Fruit fly (Drosophila melanogaster): ENCODE data around the gene Afti.

Afti gene

DNA sequence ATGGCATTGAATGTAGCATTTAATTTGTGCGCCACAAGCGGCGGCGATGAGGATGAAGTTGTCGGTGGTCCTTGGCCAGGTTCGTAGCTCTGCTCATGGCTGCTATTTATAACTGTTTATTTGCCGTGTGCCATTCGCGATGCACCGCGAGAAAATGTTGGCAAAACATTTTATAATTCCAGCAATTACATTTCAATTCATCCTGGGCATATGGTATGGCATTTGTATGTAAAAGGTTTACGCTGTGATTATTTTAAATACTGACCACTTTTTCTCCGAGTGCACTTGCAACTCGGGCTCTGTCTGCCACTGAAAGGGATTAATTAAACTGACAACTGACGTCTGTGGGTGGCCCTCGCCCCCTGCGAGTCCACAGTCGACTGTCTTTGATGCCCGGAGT, 30.1 kb upstream of the Afti start (continued):
- TF ChIP-seq CG8290 (GFP tag; optimal IDR thresholded peaks at IDR 0.05) (no peak), CG8290 (tag; optimal IDR thresholded peaks at IDR 0.05) (peak in 1 of 2 experiments; percentile 66), Vsx1 (GFP tag; optimal IDR thresholded peaks at IDR 0.05) (no peak), vfl (GFP tag; optimal IDR thresholded peaks at IDR 0.05) (no peak), CG8478 (optimal IDR thresholded peaks at IDR 0.05) (no peak), Dbx (GFP tag; IDR thresholded peaks at IDR 0.05) (peak; percentile 62; the same call in 1 of the 3 replicates), Med (GFP tag) (peak; percentile 91), hth (optimal IDR thresholded peaks at IDR 0.05) (no peak), CG8924 (tag; optimal IDR thresholded peaks at IDR 0.05) (no peak), CG17361 (GFP tag; IDR thresholded peaks at IDR 0.05) (no peak), dysf (GFP tag; IDR thresholded peaks at IDR 0.05) (0 out of 3 replicates have a peak, but pooled peaks have one; percentile 12), CG9437 (GFP tag; optimal IDR thresholded peaks at IDR 0.05) (no peak), CG17912 (GFP tag; optimal IDR thresholded peaks at IDR 0.05) (no peak), cad (GFP tag; optimal IDR thresholded peaks at IDR 0.05) (no peak), CG14014 (GFP tag; IDR thresholded peaks at IDR 0.05) (0 out of 2 replicates have a peak, but pooled peaks have one; percentile 25), sob (GFP tag; IDR thresholded peaks at IDR 0.05) (peak; percentile 49; the same call in 1 of the 2 replicates), Scr (GFP tag; IDR thresholded peaks at IDR 0.05; ENCODE audit: partially characterized antibody) (no peak), Ssrp (tag; optimal IDR thresholded peaks at IDR 0.05) (no peak), CG11695 (GFP tag; IDR thresholded peaks at IDR 0.05) (0 out of 3 replicates have a peak, but pooled peaks have one; percentile 13), cg (GFP tag; optimal IDR thresholded peaks at IDR 0.05) (no peak), dan (GFP tag; IDR thresholded peaks at IDR 0.05) (0 out of 2 replicates have a peak, but pooled peaks have one; percentile 35), sens-2 (GFP tag; IDR thresholded peaks at IDR 0.05) (no peak), Meics (GFP tag; optimal IDR thresholded peaks at IDR 0.05) (peak; percentile 36), CG34422 (GFP tag; IDR thresholded peaks at IDR 0.05) (peak; percentile 53; the same call in 1 of the 3 replicates), CG13287 (GFP tag; IDR thresholded peaks at IDR 0.05; ENCODE audit: partially characterized antibody) (no peak), Sry-δ (GFP tag; optimal IDR thresholded peaks at IDR 0.05) (no peak), CG2120 (GFP tag; optimal IDR thresholded peaks at IDR 0.05) (peak; percentile 62), Dfd (GFP tag; optimal IDR thresholded peaks at IDR 0.05) (no peak), CG8944 (GFP tag; optimal IDR thresholded peaks at IDR 0.05) (peak; percentile 8), kay (GFP tag; optimal IDR thresholded peaks at IDR 0.05) (no peak), CG3726 (GFP tag; IDR thresholded peaks at IDR 0.05) (0 out of 3 replicates have a peak, but pooled peaks have one; percentile 40), lilli (GFP tag; optimal IDR thresholded peaks at IDR 0.05) (peak; percentile 39), CG32532 (GFP tag; IDR thresholded peaks at IDR 0.05) (no peak), CG6272 (GFP tag; IDR thresholded peaks at IDR 0.05) (no peak), CG15269 (tag; optimal IDR thresholded peaks at IDR 0.05) (peak; percentile 8), pita (GFP tag; optimal IDR thresholded peaks at IDR 0.05) (no peak), PHDP (tag; optimal IDR thresholded peaks at IDR 0.05) (no peak), CG3847 (GFP tag; IDR thresholded peaks at IDR 0.05) (peak; percentile 43; the same call in 1 of the 2 replicates), CG12219 (GFP tag; optimal IDR thresholded peaks at IDR 0.05) (no peak), CG7963 (GFP tag; IDR thresholded peaks at IDR 0.05; ENCODE audit: partially characterized antibody) (no peak), CG17186 (GFP tag; optimal IDR thresholded peaks at IDR 0.05) (no peak), E2f2 (GFP tag; IDR thresholded peaks at IDR 0.05) (peak; percentile 18; the same call in 1 of the 2 replicates), CG6175 (GFP tag; IDR thresholded peaks at IDR 0.05) (no peak), CG30431 (GFP tag; optimal IDR thresholded peaks at IDR 0.05) (peak; percentile 0), pum (GFP tag; optimal IDR thresholded peaks at IDR 0.05) (no peak), CG11398 (GFP tag; optimal IDR thresholded peaks at IDR 0.05) (no peak), CG16813 (GFP tag; IDR thresholded peaks at IDR 0.05; ENCODE audit: partially characterized antibody) (no peak), luna (GFP tag; optimal IDR thresholded peaks at IDR 0.05) (no peak), bowl (GFP tag; IDR thresholded peaks at IDR 0.05) (no peak), Stat92E (GFP tag; optimal IDR thresholded peaks at IDR 0.05) (no peak), Ada2b (GFP tag; IDR thresholded peaks at IDR 0.05) (peak; percentile 25; the same call in 1 of the 2 replicates), Oaz (GFP tag; IDR thresholded peaks at IDR 0.05) (no peak)

All from whole organism, embryonic.